Fruit fly (Drosophila melanogaster) whole organism, pupa: ENCODE measurements around the gene RpS7.

Experiments
- CG10348 ChIP-seq: fragments of 200-800 bp; sonication (Bioruptor generic); IDR thresholded peaks from 2 replicates; pipeline ENCODE4 v1.3.6; 2022; ENCODE audit warnings: missing biosample characterization, missing genetic modification characterization
- CG14655 ChIP-seq: fragments of 200-800 bp; sonication (Bioruptor generic); optimal IDR thresholded peaks from 3 replicates; lab custom pipeline; 2017; ENCODE audit warnings: mild to moderate bottlenecking, missing biosample characterization, missing genetic modification reagents, missing genetic modification characterization
- CG17806 ChIP-seq: fragments of 200-800 bp; sonication (Bioruptor generic); optimal IDR thresholded peaks from 2 replicates; lab custom pipeline; 2018; ENCODE audit warnings: missing biosample characterization, mild to moderate bottlenecking, missing genetic modification characterization, moderate library complexity
- CG34367 ChIP-seq: fragments of 200-800 bp; sonication (Bioruptor generic); optimal IDR thresholded peaks from 2 replicates; lab custom pipeline; 2018; ENCODE audit warnings: missing biosample characterization, mild to moderate bottlenecking, missing genetic modification characterization
- CG8159 ChIP-seq: fragments of 200-800 bp; sonication (Bioruptor generic); optimal IDR thresholded peaks from 3 replicates; lab custom pipeline; 2018; ENCODE audit warnings: missing biosample characterization, mild to moderate bottlenecking, missing genetic modification characterization, moderate library complexity
- CG8301 ChIP-seq: fragments of 200-800 bp; sonication (Bioruptor generic); optimal IDR thresholded peaks from 2 replicates; lab custom pipeline; 2018; ENCODE audit warnings: missing biosample characterization, mild to moderate bottlenecking, missing genetic modification characterization
- CG9948 ChIP-seq: fragments of 200-800 bp; sonication (Bioruptor generic); optimal IDR thresholded peaks from 2 replicates; lab custom pipeline; 2018; ENCODE audit warnings: missing biosample characterization, mild to moderate bottlenecking, missing genetic modification characterization, moderate library complexity
- EcR ChIP-seq: fragments of 200-800 bp; sonication (Bioruptor generic); optimal IDR thresholded peaks from 3 replicates; lab custom pipeline; 2019; ENCODE audit warnings: missing biosample characterization, missing genetic modification characterization, mild to moderate bottlenecking, moderate library complexity, missing genetic modification reagents
- Ets98B ChIP-seq: fragments of 200-800 bp; sonication (Bioruptor generic); IDR thresholded peaks from 2 replicates; pipeline ENCODE4 v1.3.6; 2022; ENCODE audit warnings: missing biosample characterization, missing genetic modification characterization
- Pif1B ChIP-seq: fragments of 200-800 bp; sonication (Bioruptor generic); optimal IDR thresholded peaks from 3 replicates; lab custom pipeline; 2016; ENCODE audit warnings: missing biosample characterization, missing genetic modification characterization
- gl ChIP-seq: fragments of 200-800 bp; sonication (Bioruptor generic); optimal IDR thresholded peaks from 2 replicates; lab custom pipeline; 2018; ENCODE audit warnings: missing biosample characterization, mild to moderate bottlenecking, missing genetic modification characterization
- rn ChIP-seq: fragments of 200-800 bp; sonication (Bioruptor generic); IDR thresholded peaks from 2 replicates; pipeline ENCODE4 v1.3.6; 2022; ENCODE audit warnings: missing biosample characterization, missing genetic modification characterization

DNA sequence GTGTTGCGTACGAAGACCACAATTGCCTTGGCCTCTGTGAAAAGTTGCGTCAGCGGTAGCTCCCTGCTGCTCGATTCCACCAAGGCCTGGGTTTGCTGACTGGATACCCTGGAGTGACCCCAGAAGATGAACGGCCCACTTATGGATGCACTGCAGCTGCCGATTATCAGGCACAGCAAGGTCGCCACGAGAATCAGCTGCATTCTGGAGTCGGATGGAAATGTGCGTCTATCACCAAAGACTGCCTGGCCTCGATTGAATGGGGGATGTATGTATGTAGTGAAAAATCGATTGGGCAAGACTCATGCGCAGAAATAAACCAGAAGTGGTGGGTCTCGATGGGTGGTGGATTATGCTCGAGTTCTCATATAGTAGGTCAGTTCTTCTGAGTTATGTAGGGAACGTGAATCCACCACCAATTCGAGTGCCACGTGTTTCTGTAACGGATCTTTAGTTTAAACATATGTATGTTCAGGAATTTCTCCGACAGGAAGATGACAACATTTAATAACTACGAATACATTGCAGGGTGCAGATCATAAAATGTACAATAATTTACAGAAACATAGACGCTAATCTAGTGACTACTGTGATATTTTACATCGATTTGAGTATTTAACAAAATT, 42.5 kb downstream of the RpS7 start, which contains the start of gene VhaAC45RP:
- TF ChIP-seq CG17806 (tag; lab: Kevin White, UChicago) (no peak), CG8301 (tag; lab: Kevin White, UChicago) (no peak), rn (GFP tag; lab: Robert Waterston, UW) (no peak), EcR (GFP tag; lab: Kevin White, UChicago) (no peak), Ets98B (no peak), Pif1B (GFP tag; lab: Kevin White, UChicago) (no peak), CG8159 (tag; lab: Kevin White, UChicago) (no peak), gl (tag; lab: Kevin White, UChicago) (no peak), CG34367 (tag; lab: Kevin White, UChicago) (no peak), CG14655 (GFP tag; lab: Kevin White, UChicago) (no peak), CG9948 (tag; lab: Kevin White, UChicago) (no peak), CG10348 (GFP tag; lab: Robert Waterston, UW) (no peak)
